Fruit fly (Drosophila melanogaster) whole organism, prepupa: ENCODE data around the gene CG1492.

Experiments
- OdsH ChIP-seq: fragments of 200-800 bp; sonication (Bioruptor generic); optimal IDR thresholded peaks from 3 replicates; lab custom pipeline; 2016; ENCODE audit warnings: missing biosample characterization, missing genetic modification characterization
- svp ChIP-seq: fragments of 200-800 bp; sonication (Bioruptor generic); peaks from one replicate; lab custom pipeline; 2016; ENCODE audit warnings: missing biosample characterization, missing genetic modification characterization

dm6 chrX:12001005-12001404 lies 11.0 kb downstream of the CG1492 start:
- TF ChIP-seq OdsH (no peak), svp (no peak)
